Fruit fly (Drosophila melanogaster) whole organism: Measurements from ENCODE around the gene skd.

Experiments
- CG8478 ChIP-seq: fragments of >200 bp; optimal IDR thresholded peaks from 2 replicates; lab custom pipeline; 2018; ENCODE audit warnings: inconsistent platforms
- Dll ChIP-seq: fragments of >200 bp; optimal IDR thresholded peaks from 2 replicates; lab custom pipeline; 2017
- EcR ChIP-seq, 2 experiments: fragments of >200 bp; optimal IDR thresholded peaks; 2 replicates each; lab custom pipeline; 2017; ENCODE audit warnings: missing biosample characterization in 2 of 2, missing genetic modification characterization in 2 of 2, missing genetic modification reagents in 2 of 2
- pan ChIP-seq: fragments of >200 bp; optimal IDR thresholded peaks from 2 replicates; lab custom pipeline; 2017
- psq ChIP-seq: fragments of >200 bp; optimal IDR thresholded peaks from 2 replicates; lab custom pipeline; 2017
- usp ChIP-seq: fragments of >200 bp; optimal IDR thresholded peaks from 2 replicates; lab custom pipeline; 2017; ENCODE audit warnings: missing biosample characterization, missing genetic modification characterization, mixed read lengths

skd gene

DNA sequence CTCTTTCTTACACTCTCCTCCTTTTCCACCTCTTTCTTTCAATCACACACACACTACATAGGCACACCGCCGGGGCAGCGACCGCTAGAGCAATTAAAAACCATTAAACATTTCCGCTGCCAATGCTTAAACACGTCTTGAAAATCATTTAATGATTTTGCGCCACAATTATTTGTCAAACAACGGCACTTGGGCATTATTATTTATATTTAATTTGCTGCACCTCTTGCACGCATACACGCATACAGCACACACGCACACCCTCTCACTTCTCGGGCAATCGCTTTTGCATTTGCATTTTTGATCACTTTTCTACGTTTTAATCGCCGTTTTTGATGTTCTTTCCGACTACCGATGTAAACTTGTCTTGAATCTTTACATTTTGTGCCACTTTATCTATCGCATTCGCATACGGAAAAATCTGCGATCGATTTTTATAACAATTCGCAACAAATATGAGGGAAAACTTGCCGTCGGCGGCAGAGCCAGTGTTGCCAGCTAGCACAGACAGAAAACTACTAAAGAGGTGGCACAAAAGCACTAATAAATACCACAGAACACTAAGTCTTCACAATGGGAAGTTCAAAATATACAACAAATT lies at the start of gene skd:
skd (minus strand) TSS at position 518 of the 601 bp plus-strand sequence.
- TF ChIP-seq usp (GFP tag; lab: Kevin White, UChicago) (no peak), psq (no peak), EcR (GFP tag; optimal IDR thresholded peaks at IDR 0.05; lab: Kevin White, UChicago) (no peak), pan (lab: Kevin White, UChicago) (no peak), Dll (no peak), CG8478 (no peak)

DNA sequence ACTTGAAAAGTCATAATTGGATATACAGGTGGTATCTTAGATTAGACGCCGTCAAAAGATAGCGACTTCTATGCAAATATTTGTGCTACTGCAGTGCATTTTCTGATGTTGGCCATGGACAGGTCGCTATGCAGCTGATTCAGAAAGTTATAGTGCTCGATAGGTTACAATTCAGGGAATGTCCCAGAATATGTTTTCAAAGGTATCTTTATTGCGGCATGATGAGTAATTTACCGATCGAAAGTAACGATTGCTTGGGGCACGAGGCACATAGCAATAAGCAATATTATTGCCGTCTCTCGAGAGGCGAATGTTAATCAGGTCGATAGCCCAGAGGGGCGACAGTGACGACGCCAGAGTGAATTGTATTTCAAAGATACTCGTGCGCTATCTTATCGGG lies 42.8 kb upstream of the skd start:
- TF ChIP-seq CG8478 (no peak), psq (no peak), usp (GFP tag; lab: Kevin White, UChicago) (no peak), pan (lab: Kevin White, UChicago) (no peak), Dll (no peak)

DNA sequence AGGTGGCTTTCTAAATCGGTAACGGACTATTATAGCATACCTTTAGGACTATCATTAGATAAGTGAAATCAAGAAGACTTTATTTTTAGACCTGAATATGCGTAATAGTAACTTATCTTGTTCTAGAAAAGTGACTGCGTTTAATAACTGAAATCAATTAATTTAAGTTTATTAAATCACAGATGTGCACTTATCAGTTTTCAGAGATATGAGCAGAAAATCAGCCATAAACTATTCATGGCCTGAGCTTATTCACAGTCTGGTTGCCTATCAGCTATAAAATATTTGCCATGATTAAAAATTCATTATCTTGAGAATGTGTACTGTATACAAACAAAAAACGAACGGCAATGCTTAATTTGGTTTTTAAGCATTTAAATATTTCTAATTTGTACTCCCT lies 42.2 kb upstream of the skd start:
- TF ChIP-seq pan (lab: Kevin White, UChicago), result no peak
- no peak for TF ChIP-seq CG8478
- TF ChIP-seq Dll, result no peak
- TF ChIP-seq psq, result no peak
- TF ChIP-seq EcR (GFP tag; optimal IDR thresholded peaks at IDR 0.05; lab: Kevin White, UChicago), result no peak
- no peak for TF ChIP-seq usp (GFP tag; lab: Kevin White, UChicago)

DNA sequence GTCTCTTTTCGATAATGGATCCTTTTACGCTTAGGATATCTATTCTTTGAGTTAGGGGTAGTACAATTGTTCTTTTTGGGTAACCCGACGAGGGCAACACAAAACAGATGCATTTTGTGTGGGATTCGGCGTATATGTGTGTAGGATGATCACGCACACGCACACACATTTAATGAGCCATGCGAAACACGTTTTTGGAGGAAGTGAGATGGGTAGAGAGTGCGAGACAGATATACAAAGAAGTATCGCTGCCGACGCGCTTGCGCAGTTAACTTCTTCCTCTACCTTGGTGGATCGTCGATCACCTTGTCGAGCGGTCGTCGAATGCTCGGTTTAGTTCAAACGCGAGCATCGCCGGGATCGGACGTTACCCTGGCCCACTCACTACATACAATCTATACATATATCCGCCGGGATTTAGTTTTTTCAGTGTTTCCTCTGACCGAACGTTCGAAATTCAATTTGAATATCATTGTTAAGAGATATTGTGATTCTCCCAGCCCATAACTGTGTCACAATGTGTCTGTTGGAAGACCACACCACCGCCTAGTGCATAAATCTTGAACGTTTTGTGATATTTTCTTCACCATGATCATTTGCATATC lies 40.4 kb upstream of the skd start:
- TF ChIP-seq psq (no peak), Dll (no peak), EcR (GFP tag; optimal IDR thresholded peaks at IDR 0.05; lab: Kevin White, UChicago) (no peak), usp (GFP tag; lab: Kevin White, UChicago) (no peak), CG8478 (no peak), pan (lab: Kevin White, UChicago) (no peak)

DNA sequence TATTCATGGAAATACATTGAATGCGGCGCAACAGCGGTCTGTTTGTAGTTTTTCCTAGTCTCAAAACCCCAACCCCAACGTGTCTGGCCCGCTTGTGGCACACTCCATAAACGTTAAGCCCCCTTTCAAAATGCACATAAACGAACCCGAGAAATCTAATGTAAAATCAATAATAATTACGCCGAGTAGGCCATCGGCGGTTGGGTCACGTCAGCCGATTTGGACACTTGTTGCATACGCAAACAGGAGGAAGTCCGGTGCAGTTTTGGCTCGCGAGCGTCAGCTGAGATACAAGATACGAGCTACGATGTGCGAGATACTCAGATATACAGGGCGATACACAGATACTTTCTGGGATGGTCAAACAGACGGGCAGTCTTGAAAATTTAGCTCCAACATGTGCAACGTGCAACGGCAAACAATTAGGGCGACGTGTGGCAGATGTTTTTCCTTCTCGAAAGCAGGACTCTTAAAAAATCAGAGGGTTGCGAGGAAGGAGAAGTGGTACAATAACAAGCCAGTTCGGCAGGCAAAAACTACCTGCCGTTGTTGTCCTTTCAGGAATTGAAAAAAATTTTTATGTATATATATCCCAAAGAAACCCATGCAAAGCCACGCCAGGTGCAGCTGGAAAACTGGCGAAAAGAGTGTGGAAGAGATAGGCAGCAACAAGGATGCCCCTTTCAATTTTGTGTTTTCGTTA lies 39.1 kb upstream of the skd start:
- TF ChIP-seq pan (lab: Kevin White, UChicago) (no peak), CG8478 (no peak), psq (no peak), EcR (GFP tag; optimal IDR thresholded peaks at IDR 0.05; lab: Kevin White, UChicago) (no peak), usp (GFP tag; lab: Kevin White, UChicago) (no peak), Dll (no peak)

DNA sequence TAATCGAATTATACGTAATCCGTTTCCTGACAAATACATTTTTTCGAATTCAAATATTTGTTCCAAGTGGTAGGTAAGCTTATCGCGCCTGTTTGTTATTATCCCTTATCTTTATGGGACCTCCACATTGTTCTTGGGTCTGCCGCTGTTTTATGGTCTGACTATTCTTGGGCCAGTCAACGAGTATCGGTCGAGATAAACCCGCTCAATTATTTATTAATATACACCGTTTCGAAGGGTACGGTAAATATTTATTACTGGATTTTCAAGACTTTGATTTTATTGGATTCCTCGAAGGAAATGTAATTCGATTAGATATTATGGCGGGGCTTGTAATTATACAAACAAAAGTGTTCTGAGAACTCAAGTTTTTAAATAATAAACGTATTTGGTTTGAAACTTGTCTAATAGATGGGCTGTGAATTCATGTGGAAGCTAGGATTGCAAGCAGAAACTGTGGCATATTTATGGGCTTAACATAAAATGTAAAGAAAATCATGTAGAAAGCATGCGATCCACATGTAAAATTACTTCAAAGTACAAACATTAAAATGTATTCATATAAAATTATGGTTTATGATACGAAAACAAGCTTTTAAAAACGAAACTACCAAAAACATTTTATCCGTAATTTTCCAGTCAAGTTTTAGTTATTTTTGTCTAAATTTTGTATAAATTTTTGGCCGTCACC lies 38.1 kb upstream of the skd start, which contains the start of gene CG43072:
CG43072 (plus strand) TSS at position 641 of the 691 bp plus-strand sequence.
- TF ChIP-seq Dll, result no peak
- no peak for TF ChIP-seq CG8478
- TF ChIP-seq pan (lab: Kevin White, UChicago), result no peak
- no peak for TF ChIP-seq EcR (GFP tag; optimal IDR thresholded peaks at IDR 0.05; lab: Kevin White, UChicago)
- no peak for TF ChIP-seq usp (GFP tag; lab: Kevin White, UChicago)
- no peak for TF ChIP-seq psq

DNA sequence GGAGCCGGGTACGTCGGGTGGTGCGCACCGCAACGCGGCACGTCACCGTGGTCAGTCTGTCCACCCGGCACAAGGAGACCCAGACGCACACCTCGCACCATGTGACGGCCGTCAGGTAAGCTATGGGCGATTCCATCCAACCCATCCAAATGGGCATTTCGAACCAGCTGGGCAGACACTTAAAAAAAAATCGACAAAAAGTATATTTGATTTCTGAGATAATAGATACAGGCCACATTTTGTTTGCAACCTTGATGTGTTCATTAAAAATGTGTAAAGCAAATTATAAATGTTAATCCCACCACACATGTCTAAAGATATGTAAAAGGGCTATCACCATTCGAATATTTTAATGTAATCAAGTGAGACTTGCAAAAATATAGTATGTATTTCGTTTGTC lies 37.4 kb upstream of the skd start:
- TF ChIP-seq pan (lab: Kevin White, UChicago) (no peak), EcR (GFP tag; optimal IDR thresholded peaks at IDR 0.05; lab: Kevin White, UChicago) (no peak), Dll (no peak), psq (no peak), CG8478 (no peak), usp (GFP tag; lab: Kevin White, UChicago) (no peak)

DNA sequence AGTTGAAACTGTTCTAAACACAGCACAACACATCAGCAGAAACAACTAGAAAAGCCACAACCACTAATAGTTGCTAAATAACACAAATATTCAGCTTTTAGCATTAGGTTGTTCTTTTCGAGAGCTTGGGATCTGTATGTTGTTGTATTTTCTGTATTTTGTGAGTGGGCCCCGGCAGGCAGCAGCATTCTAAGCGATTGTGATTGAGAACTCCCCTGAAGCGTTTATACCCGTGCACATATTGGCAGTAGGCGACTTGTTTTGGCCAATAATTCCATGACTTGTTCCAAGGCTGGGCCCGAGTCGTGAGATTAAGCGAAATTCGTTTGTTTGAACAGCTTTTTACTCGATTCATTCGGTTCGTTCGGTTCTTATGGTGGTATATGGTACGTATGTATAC lies 34.7 kb upstream of the skd start:
- TF ChIP-seq Dll (no peak), CG8478 (no peak), psq (no peak), pan (lab: Kevin White, UChicago) (no peak), EcR (GFP tag; optimal IDR thresholded peaks at IDR 0.05; lab: Kevin White, UChicago) (no peak), usp (GFP tag; lab: Kevin White, UChicago) (no peak)

DNA sequence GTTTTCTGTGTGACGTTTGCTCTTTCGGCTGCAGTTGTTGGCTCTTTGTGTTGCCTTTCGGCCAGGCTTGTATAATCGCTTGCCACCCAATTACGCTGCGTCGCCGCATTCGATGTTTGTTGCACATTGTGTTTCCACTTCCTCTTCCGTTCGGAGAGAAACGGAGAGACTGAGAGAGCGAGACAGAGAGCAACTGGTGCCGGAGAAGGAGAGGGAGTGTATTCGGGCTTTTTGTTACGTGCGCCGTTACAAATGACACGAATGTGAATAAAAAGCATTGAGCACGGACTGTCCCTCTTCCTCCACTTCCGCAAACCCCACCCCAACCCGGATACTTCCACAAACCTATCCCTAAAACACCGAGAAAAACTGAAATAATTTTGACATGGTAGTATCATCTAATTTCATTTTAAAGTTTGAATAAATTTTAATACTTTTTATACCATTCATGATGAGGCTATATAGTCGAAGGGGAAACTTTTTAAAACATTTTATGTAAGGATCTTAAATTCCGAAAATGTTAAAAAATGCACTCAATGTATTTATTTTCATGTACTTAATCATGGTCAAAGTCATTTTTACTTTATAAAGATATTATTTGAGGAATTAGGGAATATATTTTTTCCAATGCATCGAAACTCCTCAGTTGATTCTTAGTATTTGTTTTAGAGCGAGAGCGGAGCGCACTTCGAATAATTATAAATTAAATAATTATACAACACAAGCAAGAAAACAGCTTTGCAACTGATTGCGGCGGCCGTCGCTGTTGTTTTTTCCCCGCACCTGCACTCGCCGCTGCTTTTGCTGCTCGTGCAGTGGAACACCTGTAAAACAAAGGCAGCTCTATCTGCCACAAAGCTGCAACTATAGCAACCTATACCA lies 33.2 kb upstream of the skd start:
- TF ChIP-seq EcR (GFP tag; optimal IDR thresholded peaks at IDR 0.05; lab: Kevin White, UChicago) (no peak), pan (lab: Kevin White, UChicago) (no peak), Dll (no peak), CG8478 (no peak), psq (no peak), usp (GFP tag; lab: Kevin White, UChicago) (no peak)

DNA sequence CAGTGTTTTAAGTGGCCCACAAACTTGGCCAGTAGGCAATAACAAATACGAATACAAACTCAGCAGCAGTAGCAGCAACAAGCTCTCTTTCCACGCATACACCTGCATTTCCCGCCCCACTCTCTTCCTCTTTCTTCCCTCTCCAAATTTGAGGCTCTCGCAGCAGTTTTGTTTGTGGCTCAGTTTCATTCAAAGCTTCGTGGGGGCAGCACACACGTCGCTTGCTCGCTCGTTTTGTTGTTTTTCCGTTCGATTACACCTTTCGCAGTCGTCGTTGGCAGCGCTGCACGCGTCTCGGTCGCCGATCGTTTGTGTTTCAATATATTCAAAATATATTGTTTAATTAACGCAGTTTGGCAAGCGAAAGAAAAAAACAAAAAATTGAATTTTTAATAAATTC lies 31.4 kb upstream of the skd start:
- TF ChIP-seq psq (no peak), Dll (peak; percentile 80)

DNA sequence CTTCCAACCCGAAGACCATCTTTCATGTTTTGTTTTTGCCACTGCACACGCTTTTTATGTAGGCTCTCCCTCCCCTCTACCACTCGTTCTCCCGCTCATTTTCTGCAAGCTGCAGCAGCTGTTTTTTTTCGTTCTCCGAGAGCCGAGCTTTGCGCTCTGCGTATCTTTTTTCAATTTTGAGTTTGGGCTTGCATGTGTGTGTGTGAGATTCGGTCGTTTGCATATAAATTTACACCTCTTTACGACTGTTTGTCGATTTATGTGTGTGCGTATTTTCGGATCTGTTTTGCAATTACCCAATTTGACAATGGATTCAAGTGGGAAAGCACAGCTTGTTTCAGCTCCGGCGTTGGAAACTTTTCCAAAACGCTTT lies 30.3 kb upstream of the skd start:
- TF ChIP-seq usp (GFP tag; lab: Kevin White, UChicago) (no peak), Dll (peak; percentile 66)
